Worm (Caenorhabditis elegans) whole organism, L3 larva: ENCODE results near the gene W06G6.20.

Source experiments
- R02D3.7 ChIP-seq: fragments of 150-350 bp; optimal IDR thresholded peaks from 2 replicates; lab custom pipeline; 2014; ENCODE audit warnings: missing biosample characterization, missing genetic modification characterization
- ZK546.5 ChIP-seq: sonication (generic microtip); optimal IDR thresholded peaks from 2 replicates; lab custom pipeline; 2017; ENCODE audit warnings: missing biosample characterization, missing genetic modification characterization
- aly-2 ChIP-seq: fragments of 150-350 bp; optimal IDR thresholded peaks from 2 replicates; lab custom pipeline; 2014; ENCODE audit warnings: missing biosample characterization, missing genetic modification characterization
- ama-1 ChIP-seq: fragments of 150-350 bp; optimal IDR thresholded peaks from 2 replicates; lab custom pipeline; 2018
- ceh-16 ChIP-seq: sonication (generic microtip); optimal IDR thresholded peaks from 2 replicates; lab custom pipeline; 2017; ENCODE audit warnings: missing biosample characterization, missing genetic modification characterization
- ceh-28 ChIP-seq: fragments of 150-350 bp; optimal IDR thresholded peaks from 2 replicates; lab custom pipeline; 2014; ENCODE audit warnings: missing biosample characterization, missing genetic modification reagents, missing genetic modification characterization
- ceh-82 ChIP-seq: fragments of 150-350 bp; optimal IDR thresholded peaks from 2 replicates; lab custom pipeline; 2014; ENCODE audit warnings: missing biosample characterization, missing genetic modification characterization
- egl-5 ChIP-seq: fragments of 150-350 bp; optimal IDR thresholded peaks from 2 replicates; lab custom pipeline; 2017; ENCODE audit warnings: missing biosample characterization, missing genetic modification reagents, missing genetic modification characterization, inconsistent platforms
- elt-1 ChIP-seq: fragments of 150-350 bp; optimal IDR thresholded peaks from 2 replicates; lab custom pipeline; 2014; ENCODE audit warnings: missing biosample characterization, missing genetic modification characterization
- elt-2 ChIP-seq: sonication (generic microtip); optimal IDR thresholded peaks from 2 replicates; lab custom pipeline; 2016; ENCODE audit warnings: missing genetic modification reagents, mild to moderate bottlenecking, missing genetic modification characterization, missing compliant biosample characterization
- elt-3 ChIP-seq, 3 experiments: fragments of 150-350 bp in 1 of 3; sonication (generic microtip) in 2 of 3; optimal IDR thresholded peaks; 2 replicates in 2 of 3; 4 replicates in 1 of 3; lab custom pipeline; 2014 to 2017; ENCODE audit warnings: missing biosample characterization in 3 of 3, missing genetic modification characterization in 3 of 3
- eor-1 ChIP-seq, 2 experiments: fragments of 150-350 bp; optimal IDR thresholded peaks; 2 replicates each; lab custom pipeline; 2014 to 2018; ENCODE audit warnings: missing biosample characterization in 2 of 2, missing genetic modification characterization in 2 of 2
- fkh-2 ChIP-seq: fragments of 150-350 bp; optimal IDR thresholded peaks from 2 replicates; lab custom pipeline; 2014; ENCODE audit warnings: missing biosample characterization, missing genetic modification reagents, missing genetic modification characterization
- hmg-11 ChIP-seq: sonication (generic microtip); optimal IDR thresholded peaks from 2 replicates; lab custom pipeline; 2016; ENCODE audit warnings: missing genetic modification characterization, missing compliant biosample characterization
- jun-1 ChIP-seq: fragments of 150-350 bp; optimal IDR thresholded peaks from 2 replicates; lab custom pipeline; 2014; ENCODE audit warnings: missing biosample characterization, missing genetic modification reagents, missing genetic modification characterization
- lin-15B ChIP-seq: fragments of 150-350 bp; optimal IDR thresholded peaks from 2 replicates; lab custom pipeline; 2014; ENCODE audit warnings: missing biosample characterization, missing genetic modification characterization
- lin-39 ChIP-seq: fragments of 150-350 bp; optimal IDR thresholded peaks from 2 replicates; lab custom pipeline; 2018; ENCODE audit warnings: missing biosample characterization, missing genetic modification reagents, missing genetic modification characterization
- lsy-12 ChIP-seq: sonication (generic microtip); optimal IDR thresholded peaks from 2 replicates; lab custom pipeline; 2016; ENCODE audit warnings: mild to moderate bottlenecking, missing genetic modification characterization, missing compliant biosample characterization
- mdl-1 ChIP-seq: fragments of 150-350 bp; optimal IDR thresholded peaks from 2 replicates; lab custom pipeline; 2014; ENCODE audit warnings: missing biosample characterization, missing genetic modification characterization
- mml-1 ChIP-seq: fragments of 150-350 bp; sonication (generic microtip); optimal IDR thresholded peaks from 3 replicates; lab custom pipeline; 2014; ENCODE audit warnings: missing biosample characterization, missing genetic modification characterization
- nfya-1 ChIP-seq: sonication (generic microtip); optimal IDR thresholded peaks from 2 replicates; lab custom pipeline; 2017; ENCODE audit warnings: missing genetic modification characterization, mild to moderate bottlenecking, missing compliant biosample characterization, antibody characterized with exemption, moderate library complexity; ENCODE audit not compliant: insufficient read depth
- nhr-12 ChIP-seq: fragments of 150-350 bp; optimal IDR thresholded peaks from 2 replicates; lab custom pipeline; 2014; ENCODE audit warnings: missing biosample characterization, missing genetic modification characterization
- nhr-23 ChIP-seq: fragments of 150-350 bp; optimal IDR thresholded peaks from 2 replicates; lab custom pipeline; 2014; ENCODE audit warnings: missing biosample characterization, missing genetic modification reagents, missing genetic modification characterization
- nhr-237 ChIP-seq: fragments of 150-350 bp; optimal IDR thresholded peaks from 2 replicates; lab custom pipeline; 2014; ENCODE audit warnings: missing biosample characterization, missing genetic modification characterization
- nhr-28 ChIP-seq: fragments of 150-350 bp; optimal IDR thresholded peaks from 2 replicates; lab custom pipeline; 2014; ENCODE audit warnings: missing biosample characterization, missing genetic modification characterization
- nhr-43 ChIP-seq: sonication (generic microtip); optimal IDR thresholded peaks from 2 replicates; lab custom pipeline; 2016; ENCODE audit warnings: mild to moderate bottlenecking, missing genetic modification characterization, missing compliant biosample characterization; ENCODE audit not compliant: poor library complexity, severe bottlenecking
- nhr-67 ChIP-seq: fragments of 150-350 bp; optimal IDR thresholded peaks from 2 replicates; lab custom pipeline; 2014; ENCODE audit warnings: missing biosample characterization, missing genetic modification characterization
- nhr-77 ChIP-seq: fragments of 150-350 bp; optimal IDR thresholded peaks from 2 replicates; lab custom pipeline; 2014; ENCODE audit warnings: missing biosample characterization, missing genetic modification characterization
- pha-4 ChIP-seq: fragments of 150-350 bp; optimal IDR thresholded peaks from 2 replicates; lab custom pipeline; 2014; ENCODE audit warnings: missing biosample characterization, missing genetic modification reagents, missing genetic modification characterization
- pqm-1 ChIP-seq: fragments of 150-350 bp; optimal IDR thresholded peaks from 2 replicates; lab custom pipeline; 2017; ENCODE audit warnings: missing biosample characterization, missing genetic modification characterization, inconsistent platforms
- sea-2 ChIP-seq: fragments of 150-350 bp; sonication (generic microtip); optimal IDR thresholded peaks from 4 replicates; lab custom pipeline; 2014; ENCODE audit warnings: missing biosample characterization, missing genetic modification reagents, missing genetic modification characterization
- skn-1 ChIP-seq: fragments of 150-350 bp; optimal IDR thresholded peaks from 2 replicates; lab custom pipeline; 2014; ENCODE audit warnings: missing biosample characterization, missing genetic modification characterization
- tbx-2 ChIP-seq: sonication (generic microtip); optimal IDR thresholded peaks from 2 replicates; lab custom pipeline; 2016; ENCODE audit warnings: mild to moderate bottlenecking, missing genetic modification characterization, missing compliant biosample characterization
- unc-39 ChIP-seq: sonication (generic microtip); optimal IDR thresholded peaks from 4 replicates; lab custom pipeline; 2017; ENCODE audit warnings: missing biosample characterization, missing genetic modification characterization
- unc-62 ChIP-seq: fragments of 150-350 bp; sonication (generic microtip); optimal IDR thresholded peaks from 4 replicates; lab custom pipeline; 2014; ENCODE audit warnings: missing biosample characterization, missing genetic modification reagents, missing genetic modification characterization
- zag-1 ChIP-seq: fragments of 150-350 bp; optimal IDR thresholded peaks from 2 replicates; lab custom pipeline; 2014; ENCODE audit warnings: missing biosample characterization, missing genetic modification characterization
- ztf-4 ChIP-seq: fragments of 150-350 bp; optimal IDR thresholded peaks from 2 replicates; lab custom pipeline; 2014; ENCODE audit warnings: missing biosample characterization, missing genetic modification characterization

The W06G6.20 gene

DNA sequence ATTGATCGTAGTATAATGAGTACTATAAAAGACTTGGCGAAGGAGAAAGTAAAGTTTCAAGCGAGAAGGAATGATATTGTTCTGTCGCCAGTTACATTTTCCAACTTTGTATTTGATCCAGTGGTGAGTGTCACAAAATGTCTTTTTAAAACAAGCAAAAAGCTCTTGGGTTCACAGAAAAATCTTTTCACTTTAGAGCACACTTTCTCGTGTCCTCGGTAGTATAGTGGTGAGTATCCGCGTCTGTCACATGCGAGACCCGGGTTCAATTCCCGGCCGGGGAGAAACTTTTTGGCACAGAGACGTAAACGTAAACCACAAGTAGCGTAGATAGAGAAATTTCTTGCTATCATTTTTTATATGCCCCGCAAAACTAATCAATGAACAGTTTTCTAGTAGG is 7.8 kb downstream of the W06G6.20 start:
- TF ChIP-seq elt-2 (tag; lab: Kevin White, UChicago) (peak; percentile 32), egl-5 (no peak), pqm-1 (no peak)

- TF ChIP-seq R02D3.7 (tag; lab: Kevin White, UChicago): no peak
- no peak for TF ChIP-seq zag-1 (tag; lab: Kevin White, UChicago)
- no peak for TF ChIP-seq pqm-1
- TF ChIP-seq elt-2 (tag; lab: Kevin White, UChicago): no peak
- no peak for TF ChIP-seq nhr-237 (tag; lab: Kevin White, UChicago)
- no peak for TF ChIP-seq lin-15B
- no peak for TF ChIP-seq lsy-12
Measured at ce11 chrV:16638204-16638603, 10.0 kb downstream of the W06G6.20 start, which contains the start of gene srw-76. TSS of gene srw-76 (minus strand) at chrV:16638304.

DNA sequence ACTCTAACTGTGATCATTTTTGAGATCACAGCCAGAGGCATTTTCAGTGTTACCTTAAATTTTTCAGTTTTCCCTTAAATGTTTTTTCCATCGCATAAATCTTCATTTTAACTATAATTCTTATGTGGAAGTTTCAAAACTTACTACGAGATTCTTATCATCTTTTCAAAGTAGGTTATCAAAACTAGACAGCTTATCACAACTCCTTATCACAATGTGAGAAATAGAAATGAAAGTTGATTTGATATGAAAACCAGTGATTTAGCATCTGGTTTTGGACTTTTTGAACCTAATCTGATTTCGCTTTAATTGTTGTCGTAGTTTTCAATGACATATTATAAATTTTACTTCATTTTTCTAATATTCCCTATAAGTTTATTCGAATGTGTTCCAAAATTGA is 12.3 kb downstream of the W06G6.20 start, which contains the start of gene mltn-11:
Gene mltn-11, plus strand, starts transcription at position 276 of the 400 bp plus-strand sequence.
- TF ChIP-seq elt-2 (tag; lab: Kevin White, UChicago) (peak; percentile 28), pqm-1 (no peak)

ce11 chrV:16629600-16629999 is 18.6 kb downstream of the W06G6.20 start, which contains the start of gene srd-21:
TSS of gene srd-21 (plus strand) at chrV:16629900.
- TF ChIP-seq nhr-43 (tag; lab: Kevin White, UChicago) (no peak), pqm-1 (no peak), ceh-28 (tag; lab: Kevin White, UChicago) (no peak), lin-39 (tag; lab: Kevin White, UChicago) (no peak), mdl-1 (tag; lab: Kevin White, UChicago) (no peak), fkh-2 (tag; lab: Kevin White, UChicago) (no peak), nfya-1 (tag; lab: Kevin White, UChicago) (no peak), ztf-4 (tag; lab: Kevin White, UChicago) (no peak), hmg-11 (tag; lab: Kevin White, UChicago) (no peak), unc-39 (tag; lab: Kevin White, UChicago) (no peak), jun-1 (no peak), aly-2 (no peak), ceh-16 (no peak)

- TF ChIP-seq nhr-28: no peak
- no peak for TF ChIP-seq fkh-2 (tag; lab: Kevin White, UChicago)
- no peak for TF ChIP-seq eor-1 (tag; optimal IDR thresholded peaks at IDR 0.05; lab: Kevin White, UChicago)
- no peak for TF ChIP-seq nhr-12 (tag; lab: Kevin White, UChicago)
- no peak for TF ChIP-seq ama-1 (lab: Kevin White, UChicago)
- no peak for TF ChIP-seq elt-1
- TF ChIP-seq nhr-77 (tag; lab: Kevin White, UChicago): no peak
- TF ChIP-seq sea-2: no peak
- TF ChIP-seq jun-1: no peak
- TF ChIP-seq lin-39 (tag; lab: Kevin White, UChicago): no peak
- no peak for TF ChIP-seq unc-62 (GFP tag; lab: Kevin White, UChicago)
- no peak for TF ChIP-seq nhr-67 (tag; lab: Kevin White, UChicago)
Measured at ce11 chrV:16628991-16629390, 19.2 kb downstream of the W06G6.20 start, which contains the start of gene W06G6.2. TSS of gene W06G6.2 (plus strand) at chrV:16629291.

DNA sequence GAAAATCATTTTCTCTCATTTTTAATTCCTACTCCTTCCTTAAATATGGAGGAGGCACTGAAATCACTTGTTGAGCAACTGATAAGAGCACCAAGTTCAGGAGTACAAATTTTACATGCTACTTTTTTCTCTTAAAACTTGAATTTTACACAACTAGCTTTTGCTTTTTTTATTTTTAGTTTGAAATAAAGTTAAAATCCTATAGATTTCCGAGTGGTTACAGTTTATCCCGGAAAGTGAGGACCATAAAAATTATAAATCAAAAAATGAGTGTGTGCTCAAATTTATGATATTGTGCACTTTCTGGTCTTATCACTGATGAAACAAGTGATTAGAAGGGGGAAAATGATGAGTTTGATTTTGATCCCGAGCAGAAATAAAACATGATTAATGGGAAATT is 20.2 kb downstream of the W06G6.20 start, which contains the start of gene oac-53:
Gene oac-53, minus strand, starts transcription at position 9 of the 400 bp plus-strand sequence.
- peak; percentile 73 for TF ChIP-seq elt-2 (tag; lab: Kevin White, UChicago)
- no peak for TF ChIP-seq nhr-77 (tag; lab: Kevin White, UChicago)
- TF ChIP-seq pqm-1: peak; percentile 19

ce11 chrV:16622754-16623261 is 25.4 kb downstream of the W06G6.20 start, which contains the start of gene Y70C5A.2:
TSS of gene Y70C5A.2 (minus strand) at chrV:16623211.
- TF ChIP-seq nhr-43 (tag; lab: Kevin White, UChicago) (no peak), nhr-28 (no peak), pha-4 (tag; lab: Kevin White, UChicago) (no peak), nhr-67 (tag; lab: Kevin White, UChicago) (no peak), elt-1 (no peak), tbx-2 (tag; lab: Kevin White, UChicago) (no peak), lin-39 (tag; lab: Kevin White, UChicago) (no peak), mml-1 (tag; lab: Kevin White, UChicago) (no peak), ZK546.5 (tag; lab: Kevin White, UChicago) (no peak), ceh-16 (no peak), zag-1 (tag; lab: Kevin White, UChicago) (no peak), egl-5 (no peak), elt-3 (tag; optimal IDR thresholded peaks at IDR 0.05; lab: Kevin White, UChicago) (no peak), ceh-82 (tag; lab: Kevin White, UChicago) (no peak), nhr-237 (tag; lab: Kevin White, UChicago) (no peak), skn-1 (no peak), hmg-11 (tag; lab: Kevin White, UChicago) (no peak), nhr-23 (tag; lab: Kevin White, UChicago) (no peak), unc-62 (GFP tag; lab: Kevin White, UChicago) (no peak)
- TF ChIP-seq, all 47 proteins: peak for 0
